Worm (Caenorhabditis elegans) whole organism, L3 larva: ENCODE measurements around the gene ZK616.3.

Experiments used
- elt-3 ChIP-seq, 3 experiments: fragments of 150-350 bp in 1 of 3; sonication (generic microtip) in 2 of 3; optimal IDR thresholded peaks; 2 replicates in 2 of 3; 4 replicates in 1 of 3; lab custom pipeline; 2014 to 2017; ENCODE audit warnings: missing biosample characterization in 3 of 3, missing genetic modification characterization in 3 of 3
- fkh-10 ChIP-seq: sonication (generic microtip); optimal IDR thresholded peaks from 2 replicates; lab custom pipeline; 2017; ENCODE audit warnings: missing biosample characterization, missing genetic modification reagents, missing genetic modification characterization
- lin-39 ChIP-seq: fragments of 150-350 bp; optimal IDR thresholded peaks from 2 replicates; lab custom pipeline; 2018; ENCODE audit warnings: missing biosample characterization, missing genetic modification reagents, missing genetic modification characterization
- mdl-1 ChIP-seq: fragments of 150-350 bp; optimal IDR thresholded peaks from 2 replicates; lab custom pipeline; 2014; ENCODE audit warnings: missing biosample characterization, missing genetic modification characterization
- nhr-23 ChIP-seq: fragments of 150-350 bp; optimal IDR thresholded peaks from 2 replicates; lab custom pipeline; 2014; ENCODE audit warnings: missing biosample characterization, missing genetic modification reagents, missing genetic modification characterization
- nhr-28 ChIP-seq: fragments of 150-350 bp; optimal IDR thresholded peaks from 2 replicates; lab custom pipeline; 2014; ENCODE audit warnings: missing biosample characterization, missing genetic modification characterization
- nhr-77 ChIP-seq: fragments of 150-350 bp; optimal IDR thresholded peaks from 2 replicates; lab custom pipeline; 2014; ENCODE audit warnings: missing biosample characterization, missing genetic modification characterization
- pha-4 ChIP-seq: fragments of 150-350 bp; optimal IDR thresholded peaks from 2 replicates; lab custom pipeline; 2014; ENCODE audit warnings: missing biosample characterization, missing genetic modification reagents, missing genetic modification characterization
- pqm-1 ChIP-seq: fragments of 150-350 bp; optimal IDR thresholded peaks from 2 replicates; lab custom pipeline; 2017; ENCODE audit warnings: missing biosample characterization, missing genetic modification characterization, inconsistent platforms
- snpc-4 ChIP-seq: fragments of 150-350 bp; optimal IDR thresholded peaks from 2 replicates; lab custom pipeline; 2014; ENCODE audit warnings: missing biosample characterization, missing genetic modification characterization
- tbx-2 ChIP-seq: sonication (generic microtip); optimal IDR thresholded peaks from 2 replicates; lab custom pipeline; 2016; ENCODE audit warnings: mild to moderate bottlenecking, missing genetic modification characterization, missing compliant biosample characterization
- unc-39 ChIP-seq: sonication (generic microtip); optimal IDR thresholded peaks from 4 replicates; lab custom pipeline; 2017; ENCODE audit warnings: missing biosample characterization, missing genetic modification characterization
- unc-62 ChIP-seq: fragments of 150-350 bp; sonication (generic microtip); optimal IDR thresholded peaks from 4 replicates; lab custom pipeline; 2014; ENCODE audit warnings: missing biosample characterization, missing genetic modification reagents, missing genetic modification characterization

DNA sequence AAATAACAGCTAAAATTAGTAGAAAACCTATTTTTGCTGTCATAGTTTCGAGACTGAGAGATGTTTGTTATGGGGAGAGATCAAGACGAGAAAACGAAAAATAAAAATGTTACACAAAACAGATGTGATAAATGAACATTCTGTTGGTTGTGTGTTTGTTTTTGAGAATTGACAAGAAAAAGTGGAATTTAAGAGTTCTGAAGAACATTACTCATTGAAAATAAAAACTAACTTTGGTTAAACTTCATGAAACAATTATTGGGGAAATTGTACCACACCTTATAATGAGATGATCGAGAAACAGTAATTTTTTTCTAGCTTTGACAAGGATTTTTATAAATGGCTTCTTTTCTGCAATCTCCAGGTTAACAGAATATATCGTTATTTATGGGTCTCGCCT, 43.5 kb upstream of the ZK616.3 start, which contains the start of gene Y4C6B.7:
- no peak for TF ChIP-seq unc-39 (tag; lab: Kevin White, UChicago)
- no peak for TF ChIP-seq nhr-77 (tag; lab: Kevin White, UChicago)
- no peak for TF ChIP-seq elt-3 (tag; optimal IDR thresholded peaks at IDR 0.05; lab: Kevin White, UChicago)
- no peak for TF ChIP-seq pha-4 (tag; lab: Kevin White, UChicago)
- TF ChIP-seq fkh-10 (GFP tag; lab: Kevin White, UChicago): no peak
- TF ChIP-seq snpc-4: no peak
- no peak for TF ChIP-seq unc-62 (GFP tag; lab: Kevin White, UChicago)
- no peak for TF ChIP-seq tbx-2 (tag; lab: Kevin White, UChicago)
- no peak for TF ChIP-seq nhr-23 (tag; lab: Kevin White, UChicago)
- TF ChIP-seq nhr-28: no peak
- TF ChIP-seq pqm-1: no peak
- TF ChIP-seq lin-39 (tag; lab: Kevin White, UChicago): no peak
- TF ChIP-seq mdl-1 (tag; lab: Kevin White, UChicago): no peak
